Fruit fly (Drosophila melanogaster) ovary, adult (tissue): ENCODE results near the gene Ubi-p5E.

Source experiments
- CG17801 ChIP-seq: fragments of 200-800 bp; optimal IDR thresholded peaks from 2 replicates; lab custom pipeline; 2019; ENCODE audit warnings: missing biosample characterization, mild to moderate bottlenecking, missing genetic modification characterization, moderate library complexity; ENCODE audit not compliant: partially characterized antibody

Ubi-p5E gene

DNA sequence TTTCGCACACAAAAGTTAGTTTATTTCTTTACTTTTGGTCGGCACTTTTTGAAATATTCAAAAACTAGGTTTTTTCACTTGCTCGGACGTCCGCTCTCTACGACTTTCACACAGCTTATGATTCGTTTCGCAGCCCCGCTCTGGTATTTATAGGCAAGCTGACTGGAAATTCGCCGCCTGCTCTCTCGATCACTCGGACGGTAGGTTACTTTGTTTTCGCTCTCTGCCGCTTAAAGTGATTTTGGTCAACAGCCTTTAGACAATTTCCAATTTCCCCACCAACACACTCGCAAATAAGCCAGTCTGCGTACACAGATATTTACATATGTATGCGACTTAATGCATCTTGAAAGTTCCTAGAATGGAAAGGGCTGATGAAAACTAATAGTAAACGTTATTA, 4.0 kb upstream of the Ubi-p5E start, which contains the start of gene CG11700:
TSS of gene CG11700 (minus strand) at position 106 of the 400 bp plus-strand sequence.
- TF ChIP-seq CG17801 (GFP tag; lab: Kevin White, UChicago), result peak; percentile 31

DNA sequence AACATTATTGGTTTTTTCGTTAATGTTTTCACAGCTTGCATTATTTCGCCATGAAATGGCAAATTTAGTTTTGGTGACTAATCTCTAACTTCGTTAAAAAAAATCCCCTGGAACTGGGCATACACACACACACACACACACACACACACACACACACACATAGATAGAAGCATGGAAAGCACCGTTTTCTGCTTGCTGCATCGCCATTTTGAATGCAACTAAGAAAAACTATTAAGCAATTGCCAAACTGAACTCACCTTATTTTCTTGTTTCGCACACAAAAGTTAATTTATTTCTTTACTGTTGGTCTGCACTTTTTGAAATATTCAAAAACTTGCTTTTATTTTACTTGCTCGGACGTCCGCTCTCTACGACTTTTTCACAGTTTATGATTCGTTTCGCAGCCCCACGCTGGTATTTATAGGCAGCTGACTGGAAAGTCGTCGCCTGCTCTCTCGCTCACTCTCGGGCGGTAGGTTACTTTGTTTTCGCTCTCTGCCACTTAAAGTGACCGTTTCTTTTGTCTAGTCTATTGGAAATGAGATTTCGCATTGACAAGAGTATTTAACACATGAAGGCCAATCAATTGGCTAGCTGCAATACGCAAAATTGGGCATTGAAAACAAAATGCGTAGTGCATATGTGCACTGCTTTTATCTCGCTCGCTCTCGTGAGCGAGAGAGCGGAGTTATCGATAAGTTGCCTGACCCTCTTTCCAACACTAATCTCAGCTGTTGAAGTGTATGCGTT, 393 bp downstream of the Ubi-p5E start:
- peak; percentile 64 for TF ChIP-seq CG17801 (GFP tag; lab: Kevin White, UChicago)

DNA sequence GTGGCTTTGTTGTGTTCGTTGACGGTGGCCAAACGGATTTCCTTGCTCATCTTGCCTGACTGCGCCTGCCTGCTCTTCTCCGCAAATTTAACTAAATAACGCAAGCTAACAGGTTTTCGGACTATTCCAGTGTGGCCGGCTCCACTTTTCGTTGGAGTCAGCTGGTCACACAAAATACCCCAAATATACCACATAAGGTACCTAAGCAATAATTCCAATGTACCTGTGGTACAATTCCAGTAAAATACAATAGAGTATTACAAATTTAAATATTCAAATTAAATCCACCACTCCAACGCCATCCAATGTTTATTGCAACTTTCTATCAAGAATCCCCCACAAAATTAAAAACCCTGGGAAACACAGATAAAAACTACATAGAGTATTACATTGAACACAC, 2.9 kb downstream of the Ubi-p5E start, which contains the start of gene CG3566:
TSS of gene CG3566 (minus strand) at position 135 of the 400 bp plus-strand sequence.
- no peak for TF ChIP-seq CG17801 (GFP tag; lab: Kevin White, UChicago)

DNA sequence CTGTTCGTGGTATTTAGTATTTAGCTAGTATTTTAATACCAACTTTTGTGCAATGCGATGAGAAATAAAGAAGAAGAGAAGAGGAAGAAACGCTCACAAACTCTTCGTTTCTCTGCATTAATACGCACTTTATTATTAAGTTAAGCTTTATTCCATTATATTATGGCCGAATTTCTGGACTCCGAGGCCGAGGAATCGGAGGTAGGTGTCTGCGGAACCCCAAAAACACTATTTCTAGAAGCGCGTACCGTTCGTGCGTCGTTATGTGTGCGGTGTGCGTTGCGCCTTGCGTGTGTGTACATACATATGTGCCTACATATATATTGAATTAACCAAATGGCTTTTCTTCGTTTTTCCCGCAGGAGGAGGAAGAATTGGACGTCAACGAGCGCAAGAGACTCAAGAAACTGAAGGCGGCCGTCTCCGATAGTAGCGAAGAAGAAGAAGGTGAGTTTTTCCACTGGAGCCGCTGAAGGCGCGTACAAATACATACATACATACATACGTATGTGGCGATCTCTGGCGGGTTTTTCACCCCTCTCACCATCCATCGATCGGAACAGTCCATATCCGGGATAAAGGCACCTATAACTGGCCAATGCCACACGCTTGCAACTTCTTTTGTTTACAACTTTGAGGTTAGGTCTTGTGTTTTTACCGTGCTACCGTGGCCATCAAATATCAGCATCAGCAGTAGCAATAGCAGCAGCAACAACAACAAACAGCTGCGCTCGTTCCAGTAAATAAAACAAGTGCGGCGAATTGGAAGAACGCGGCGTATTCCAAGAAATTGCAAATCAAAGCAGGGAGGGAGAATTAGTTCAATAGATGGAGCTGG, 11.5 kb downstream of the Ubi-p5E start, which contains the start of gene Spt6:
TSS of gene Spt6 (plus strand) at position 53 of the 838 bp plus-strand sequence.
- TF ChIP-seq CG17801 (GFP tag; lab: Kevin White, UChicago), result peak; percentile 34

DNA sequence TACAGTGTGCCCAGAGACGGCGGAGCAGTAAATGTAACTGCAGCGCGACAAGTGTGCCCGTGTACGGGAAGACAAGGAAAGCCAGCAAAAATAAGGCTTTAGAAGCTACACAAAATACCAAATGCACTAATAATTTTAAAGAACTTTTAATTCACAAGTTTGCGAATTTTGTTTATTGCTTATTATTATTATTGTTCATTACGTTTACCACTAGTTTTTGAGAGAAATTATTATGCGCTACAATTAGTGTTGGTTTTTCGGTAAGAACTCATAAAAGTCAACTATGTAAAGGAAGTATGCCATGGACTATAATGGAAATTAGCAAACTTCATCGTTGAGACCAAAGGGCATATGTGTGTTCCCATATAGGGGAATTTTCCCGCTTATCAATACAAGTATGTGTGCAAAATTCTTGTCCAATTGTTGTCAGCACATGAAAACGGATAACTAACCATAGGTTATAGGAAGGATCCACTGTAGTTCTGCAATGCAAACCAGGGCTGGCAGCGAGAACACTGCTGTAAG, 12.2 kb downstream of the Ubi-p5E start, which contains the start of gene schlank:
TSS of gene schlank (minus strand) at position 42 of the 525 bp plus-strand sequence.
- no peak for TF ChIP-seq CG17801 (GFP tag; lab: Kevin White, UChicago)

DNA sequence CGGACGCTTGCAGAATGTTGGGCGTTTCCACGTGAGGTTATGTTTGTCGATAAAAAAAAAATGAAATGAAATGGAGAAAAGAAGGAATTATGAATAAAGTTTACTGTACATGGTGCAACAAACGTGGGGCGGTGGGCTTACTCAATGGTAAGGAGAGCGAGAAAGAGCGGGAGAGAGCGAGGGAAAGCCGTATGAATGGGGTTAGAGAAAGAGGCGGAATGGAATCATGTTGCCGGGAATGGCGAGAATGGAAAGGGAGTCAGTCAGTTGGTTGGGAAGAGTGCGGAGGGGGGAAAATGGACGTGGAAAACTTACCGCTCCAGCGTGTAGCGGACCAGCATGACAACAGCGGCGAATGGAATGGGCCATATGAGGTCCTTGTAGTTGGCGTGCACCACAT, 13.4 kb downstream of the Ubi-p5E start:
- no peak for TF ChIP-seq CG17801 (GFP tag; lab: Kevin White, UChicago)

DNA sequence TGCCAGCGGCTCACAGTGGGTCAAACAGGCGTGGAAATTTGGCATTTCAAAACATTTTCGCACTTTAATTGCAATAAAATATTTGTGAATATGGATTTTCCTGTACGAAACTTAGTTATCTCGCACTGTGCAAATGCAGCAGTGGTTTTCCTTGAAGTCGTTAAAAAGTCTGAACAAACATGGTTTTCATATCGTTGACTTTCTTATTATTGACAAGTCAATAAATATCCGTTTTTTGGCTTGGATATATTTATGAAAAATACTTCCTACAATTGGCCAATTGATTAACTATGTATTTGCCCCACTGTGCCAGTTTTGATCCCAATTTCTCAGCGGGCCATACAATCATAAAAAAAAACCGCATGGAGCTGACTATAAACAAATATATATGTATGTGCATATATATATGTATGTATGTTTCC, 14.0 kb downstream of the Ubi-p5E start:
- peak; percentile 95 for TF ChIP-seq CG17801 (GFP tag; lab: Kevin White, UChicago)

DNA sequence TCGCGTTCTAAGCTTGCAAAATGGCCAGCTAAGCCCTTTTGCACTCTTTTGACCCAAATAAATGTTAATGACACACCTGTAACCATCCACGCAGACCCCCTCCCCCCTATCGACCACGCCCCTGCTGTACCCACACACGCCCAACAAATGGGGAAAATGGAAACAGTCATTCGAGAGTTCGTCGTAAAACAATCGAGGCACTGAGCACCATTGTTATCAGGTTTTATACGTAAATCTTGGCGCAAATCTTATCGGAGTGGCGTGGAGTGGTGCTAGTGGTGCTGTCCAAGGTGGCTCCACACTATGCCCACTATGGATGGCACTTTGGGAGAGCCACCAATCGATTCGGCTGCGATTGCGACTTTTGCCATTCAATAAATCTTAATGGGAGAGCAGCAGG, 15.0 kb downstream of the Ubi-p5E start:
- TF ChIP-seq CG17801 (GFP tag; lab: Kevin White, UChicago), result no peak

DNA sequence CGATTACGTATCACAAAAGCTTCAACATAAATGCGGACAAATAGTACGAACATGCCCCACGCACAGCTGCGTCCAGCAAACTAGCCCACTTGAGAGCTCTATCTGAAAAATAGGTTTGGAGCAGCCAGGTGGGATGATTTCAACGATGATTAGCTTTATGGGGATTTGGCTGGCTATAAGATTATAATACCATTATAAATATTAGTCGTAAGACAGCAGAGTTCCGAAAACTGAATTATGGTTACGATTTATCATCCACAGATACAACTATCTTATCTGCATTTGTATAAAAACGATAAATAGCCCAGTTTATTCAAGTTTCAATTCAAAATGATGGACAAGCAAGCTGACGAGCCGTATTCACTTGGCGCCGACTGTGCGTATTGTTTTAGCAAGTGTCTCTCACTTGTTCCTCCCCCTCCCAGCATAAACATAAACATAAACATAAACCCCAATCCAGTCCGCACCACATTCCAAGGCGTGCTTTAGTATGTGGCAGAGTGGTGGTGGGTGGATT, 15.8 kb downstream of the Ubi-p5E start:
- no peak for TF ChIP-seq CG17801 (GFP tag; lab: Kevin White, UChicago)

DNA sequence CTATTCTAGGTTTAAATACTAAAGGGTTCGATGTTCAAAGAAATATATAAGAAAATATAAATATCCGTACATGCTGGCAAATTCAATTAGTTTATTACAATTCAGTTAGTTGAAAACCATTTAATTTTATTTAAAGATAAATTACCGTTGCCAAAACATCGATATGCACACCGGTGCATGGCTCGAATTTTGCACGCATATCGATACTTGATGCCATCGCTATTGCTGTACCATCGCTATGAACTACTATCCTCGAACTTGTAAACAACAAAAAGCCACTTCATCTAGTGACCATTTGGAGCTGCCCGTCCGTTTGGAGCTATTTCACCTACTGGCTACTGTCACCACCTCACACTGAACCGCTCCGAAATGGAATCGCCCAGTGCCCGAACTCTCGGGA, 18.5 kb downstream of the Ubi-p5E start, which contains the start of gene Josd:
TSS of gene Josd (plus strand) at position 270 of the 400 bp plus-strand sequence.
- TF ChIP-seq CG17801 (GFP tag; lab: Kevin White, UChicago), result no peak

DNA sequence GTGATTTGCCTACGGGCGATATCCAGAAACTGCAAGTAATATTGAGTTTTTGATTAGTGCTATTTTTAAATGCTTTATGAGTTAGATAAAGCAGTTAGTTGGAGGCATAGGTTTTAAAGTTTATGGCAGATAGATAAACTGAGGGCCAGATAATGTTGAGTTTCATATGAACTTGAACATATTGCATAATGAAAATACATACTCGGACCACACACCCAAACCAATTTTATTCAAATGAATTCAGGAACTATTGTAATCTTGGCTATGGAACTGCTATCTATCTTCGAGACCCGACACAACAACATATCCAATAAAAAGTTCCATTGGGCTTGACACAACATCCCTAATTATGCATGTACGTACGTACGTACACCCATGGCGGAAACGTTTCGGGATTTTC, 19.8 kb downstream of the Ubi-p5E start:
- TF ChIP-seq CG17801 (GFP tag; lab: Kevin White, UChicago), result no peak

DNA sequence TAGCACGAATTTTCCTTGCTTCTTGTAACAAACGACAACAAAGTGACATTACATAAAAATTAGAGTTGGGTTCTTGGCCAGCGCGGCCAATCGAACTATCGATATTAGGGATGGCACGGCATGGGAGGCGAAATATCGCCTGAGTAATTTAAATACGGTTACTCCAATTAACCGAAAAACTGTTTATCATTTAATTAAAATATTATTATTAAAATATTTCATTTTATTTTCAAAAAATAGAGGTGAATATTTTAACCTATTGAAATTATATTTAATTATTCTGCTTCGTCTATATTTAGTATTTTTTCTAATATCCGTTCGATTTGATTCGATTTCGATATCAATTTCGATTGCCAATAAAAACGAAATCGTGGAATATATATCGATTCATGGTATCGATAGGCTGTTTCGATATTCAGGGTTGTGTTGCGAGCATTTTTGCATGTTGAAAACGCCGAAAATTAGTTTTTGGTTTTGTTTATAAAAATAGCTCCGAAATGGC, 24.0 kb downstream of the Ubi-p5E start, which contains the start of the genes Rbcn-3A and Spx:
TSS of gene Rbcn-3A (minus strand) at position 74 of the 502 bp plus-strand sequence.
TSS of gene Spx (plus strand) at position 409 of the 502 bp plus-strand sequence.
- peak; percentile 35 for TF ChIP-seq CG17801 (GFP tag; lab: Kevin White, UChicago)

DNA sequence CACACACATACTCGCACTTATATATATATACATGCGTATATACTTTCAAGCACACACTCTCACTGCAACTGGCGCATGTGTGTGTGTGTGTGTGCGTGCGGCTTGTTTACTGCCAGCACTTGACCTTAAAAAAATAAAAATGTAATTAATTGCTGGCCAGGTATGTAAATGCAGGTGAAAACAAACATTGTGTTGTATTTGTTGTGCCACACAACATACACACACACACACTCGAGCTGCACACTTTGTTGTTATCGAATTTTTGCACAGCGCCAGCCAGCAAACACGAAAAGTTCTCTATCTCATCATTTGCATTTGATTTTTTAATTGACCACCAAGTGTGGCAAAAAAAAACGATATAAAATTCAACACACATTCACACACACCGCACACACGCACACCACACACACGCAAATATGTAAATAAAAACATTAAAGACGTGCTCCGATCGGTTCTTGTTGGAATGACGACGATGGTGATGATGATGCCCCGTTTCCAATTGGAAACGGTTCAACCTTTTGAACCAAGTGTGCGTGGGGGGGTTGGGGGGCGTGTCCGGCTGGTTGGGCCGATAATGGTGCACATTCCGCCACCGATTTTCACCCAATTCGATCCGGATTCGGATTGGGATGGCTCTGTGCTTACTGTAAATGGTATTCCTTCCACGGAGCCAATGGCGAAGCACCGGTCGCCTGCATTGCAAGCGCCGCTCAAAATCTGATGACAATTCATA, 24.7 kb downstream of the Ubi-p5E start:
- TF ChIP-seq CG17801 (GFP tag; lab: Kevin White, UChicago), result no peak

DNA sequence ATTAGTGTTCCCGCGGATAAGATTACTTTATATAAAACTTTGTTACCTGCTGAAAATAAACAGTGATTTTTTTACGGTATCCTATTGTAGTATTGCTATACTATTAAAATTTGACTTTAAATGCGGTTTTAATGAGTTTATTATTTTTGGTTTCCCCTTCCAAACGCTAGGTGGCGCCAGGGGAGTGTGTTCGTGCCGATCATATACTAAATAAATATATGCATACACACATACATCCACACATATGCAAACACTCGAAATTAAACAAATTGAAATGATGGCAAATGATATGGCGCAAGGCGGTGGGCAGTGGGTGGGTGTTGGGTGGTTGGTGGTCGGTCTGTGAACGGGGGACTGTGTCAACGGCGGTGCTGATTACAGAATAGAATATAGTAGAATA, 25.7 kb downstream of the Ubi-p5E start:
- TF ChIP-seq CG17801 (GFP tag; lab: Kevin White, UChicago), result no peak
